Worm (Caenorhabditis elegans): Measurements from ENCODE around the gene F10C1.9.

F10C1.9 gene

ce11 chrII:5707532-5707931, 37.6 kb downstream of the F10C1.9 start, which contains the start of gene osta-2:
Gene osta-2, plus strand, starts transcription at chrII:5707691.
- TF ChIP-seq irx-1 (tag; optimal IDR thresholded peaks at IDR 0.05) (no peak), pqm-1 (tag; optimal IDR thresholded peaks at IDR 0.05) (no peak), lin-14 (GFP tag; optimal IDR thresholded peaks at IDR 0.05) (peak; percentile 27), blmp-1 (tag; optimal IDR thresholded peaks at IDR 0.05) (peak; percentile 12), grh-1 (GFP tag; IDR thresholded peaks at IDR 0.05) (no peak)

- TF ChIP-seq hlh-17 (GFP tag; optimal IDR thresholded peaks at IDR 0.05; ENCODE audit: borderline replicate concordance) (no peak), lin-14 (GFP tag; optimal IDR thresholded peaks at IDR 0.05) (peak; percentile 55), mep-1 (tag; optimal IDR thresholded peaks at IDR 0.05) (no peak), tbx-2 (tag; optimal IDR thresholded peaks at IDR 0.05) (no peak), nhr-20 (tag; optimal IDR thresholded peaks at IDR 0.05) (no peak), sup-37 (GFP tag; optimal IDR thresholded peaks at IDR 0.05) (no peak), pqm-1 (tag; optimal IDR thresholded peaks at IDR 0.05) (no peak), nhr-84 (tag; optimal IDR thresholded peaks at IDR 0.05) (no peak), unc-30 (tag; optimal IDR thresholded peaks at IDR 0.05) (no peak), nhr-85 (tag) (peak; percentile 15), grh-1 (GFP tag; IDR thresholded peaks at IDR 0.05) (no peak), snpc-4 (tag; optimal IDR thresholded peaks at IDR 0.05) (no peak), nhr-77 (tag; optimal IDR thresholded peaks at IDR 0.05) (no peak), blmp-1 (tag; optimal IDR thresholded peaks at IDR 0.05) (peak; percentile 93), lin-35 (GFP tag; optimal IDR thresholded peaks at IDR 0.05) (no peak), nhr-19 (GFP tag; conservative IDR thresholded peaks at IDR 0.05) (no peak), dpl-1 (GFP tag; optimal IDR thresholded peaks at IDR 0.05) (no peak), C34B4.2 (tag; optimal IDR thresholded peaks at IDR 0.05) (no peak), C04F5.9 (tag; optimal IDR thresholded peaks at IDR 0.05) (no peak), ztf-11 (tag; optimal IDR thresholded peaks at IDR 0.05) (no peak), efl-1 (optimal IDR thresholded peaks at IDR 0.05) (no peak), efl-1 (GFP tag; optimal IDR thresholded peaks at IDR 0.05 in 1 of 2) (no peak), elt-2 (tag; optimal IDR thresholded peaks at IDR 0.05) (no peak), nhr-12 (tag; optimal IDR thresholded peaks at IDR 0.05) (no peak)
Observed at ce11 chrII:5704479-5704878, 40.6 kb downstream of the F10C1.9 start.

ce11 chrII:5702611-5703192, 42.4 kb downstream of the F10C1.9 start:
- TF ChIP-seq zag-1 (tag; optimal IDR thresholded peaks at IDR 0.05) = no peak
- TF ChIP-seq efl-1 (optimal IDR thresholded peaks at IDR 0.05) = no peak
- TF ChIP-seq efl-1 (GFP tag; optimal IDR thresholded peaks at IDR 0.05 in 1 of 2) = peak in 1 of 2 experiments; percentile 50
- no peak for TF ChIP-seq tbx-2 (tag; optimal IDR thresholded peaks at IDR 0.05)
- peak; percentile 46 for TF ChIP-seq lin-14 (GFP tag; optimal IDR thresholded peaks at IDR 0.05)
- no peak for TF ChIP-seq lin-39 (tag; optimal IDR thresholded peaks at IDR 0.05)
- TF ChIP-seq hlh-4 (tag; optimal IDR thresholded peaks at IDR 0.05) = no peak
- no peak for TF ChIP-seq egl-27 (tag; optimal IDR thresholded peaks at IDR 0.05)
- TF ChIP-seq snu-23 (GFP tag; optimal IDR thresholded peaks at IDR 0.05) = peak; percentile 29
- TF ChIP-seq fkh-10 (GFP tag; optimal IDR thresholded peaks at IDR 0.05) = peak; percentile 29
- TF ChIP-seq efl-3 (GFP tag; optimal IDR thresholded peaks at IDR 0.05) = no peak
- no peak for TF ChIP-seq isw-1 (GFP tag; IDR thresholded peaks at IDR 0.05)
- no peak for TF ChIP-seq elt-2 (tag; optimal IDR thresholded peaks at IDR 0.05)
- peak; percentile 78 for TF ChIP-seq nhr-85 (tag)
- TF ChIP-seq nhr-11 (tag; optimal IDR thresholded peaks at IDR 0.05) = no peak
- TF ChIP-seq dpl-1 (GFP tag; optimal IDR thresholded peaks at IDR 0.05) = no peak
- no peak for TF ChIP-seq unc-30 (tag; optimal IDR thresholded peaks at IDR 0.05)
- no peak for TF ChIP-seq ztf-4 (tag; optimal IDR thresholded peaks at IDR 0.05)
- no peak for TF ChIP-seq lin-13 (GFP tag; optimal IDR thresholded peaks at IDR 0.05)
- TF ChIP-seq lsy-2 (tag; optimal IDR thresholded peaks at IDR 0.05) = no peak
- no peak for TF ChIP-seq mab-9 (GFP tag; IDR thresholded peaks at IDR 0.05)
- no peak for TF ChIP-seq sox-4 (tag; optimal IDR thresholded peaks at IDR 0.05)
- TF ChIP-seq unc-86 (tag; optimal IDR thresholded peaks at IDR 0.05) = no peak
- no peak for TF ChIP-seq ceh-8 (GFP tag; optimal IDR thresholded peaks at IDR 0.05)
- no peak for TF ChIP-seq ces-1 (GFP tag; optimal IDR thresholded peaks at IDR 0.05)
- TF ChIP-seq ceh-88 (GFP tag; IDR thresholded peaks at IDR 0.05) = no peak
- no peak for TF ChIP-seq ztf-11 (tag; optimal IDR thresholded peaks at IDR 0.05)
- TF ChIP-seq aly-2 (tag; optimal IDR thresholded peaks at IDR 0.05) = no peak
- TF ChIP-seq ama-1 (optimal IDR thresholded peaks at IDR 0.05) = no peak
- TF ChIP-seq grh-1 (GFP tag; IDR thresholded peaks at IDR 0.05) = no peak
- no peak for TF ChIP-seq zip-4 (GFP tag; optimal IDR thresholded peaks at IDR 0.05)
- peak; percentile 69 for TF ChIP-seq blmp-1 (tag; optimal IDR thresholded peaks at IDR 0.05)
